Worm (Caenorhabditis elegans) whole organism, L3 larva: ENCODE results near the gene C02B8.3.

Source experiments
- ZK546.5 ChIP-seq: sonication (generic microtip); optimal IDR thresholded peaks from 2 replicates; lab custom pipeline; 2017; ENCODE audit warnings: missing biosample characterization, missing genetic modification characterization
- ama-1 ChIP-seq: fragments of 150-350 bp; optimal IDR thresholded peaks from 2 replicates; lab custom pipeline; 2018
- ceh-28 ChIP-seq: fragments of 150-350 bp; optimal IDR thresholded peaks from 2 replicates; lab custom pipeline; 2014; ENCODE audit warnings: missing biosample characterization, missing genetic modification reagents, missing genetic modification characterization
- ceh-82 ChIP-seq: fragments of 150-350 bp; optimal IDR thresholded peaks from 2 replicates; lab custom pipeline; 2014; ENCODE audit warnings: missing biosample characterization, missing genetic modification characterization
- ceh-9 ChIP-seq: sonication (generic microtip); optimal IDR thresholded peaks from 2 replicates; lab custom pipeline; 2018; ENCODE audit warnings: missing biosample characterization, missing genetic modification characterization
- daf-12 ChIP-seq: fragments of 150-350 bp; optimal IDR thresholded peaks from 2 replicates; lab custom pipeline; 2014; ENCODE audit warnings: missing biosample characterization, missing genetic modification reagents, missing genetic modification characterization
- egl-27 ChIP-seq: sonication (generic microtip); optimal IDR thresholded peaks from 4 replicates; lab custom pipeline; 2017; ENCODE audit warnings: missing biosample characterization, missing genetic modification reagents, missing genetic modification characterization
- elt-1 ChIP-seq: fragments of 150-350 bp; optimal IDR thresholded peaks from 2 replicates; lab custom pipeline; 2014; ENCODE audit warnings: missing biosample characterization, missing genetic modification characterization
- elt-2 ChIP-seq: sonication (generic microtip); optimal IDR thresholded peaks from 2 replicates; lab custom pipeline; 2016; ENCODE audit warnings: missing genetic modification reagents, mild to moderate bottlenecking, missing genetic modification characterization, missing compliant biosample characterization
- elt-3 ChIP-seq, 3 experiments: fragments of 150-350 bp in 1 of 3; sonication (generic microtip) in 2 of 3; optimal IDR thresholded peaks; 2 replicates in 2 of 3; 4 replicates in 1 of 3; lab custom pipeline; 2014 to 2017; ENCODE audit warnings: missing biosample characterization in 3 of 3, missing genetic modification characterization in 3 of 3
- fkh-10 ChIP-seq: sonication (generic microtip); optimal IDR thresholded peaks from 2 replicates; lab custom pipeline; 2017; ENCODE audit warnings: missing biosample characterization, missing genetic modification reagents, missing genetic modification characterization
- fkh-2 ChIP-seq: fragments of 150-350 bp; optimal IDR thresholded peaks from 2 replicates; lab custom pipeline; 2014; ENCODE audit warnings: missing biosample characterization, missing genetic modification reagents, missing genetic modification characterization
- hmg-11 ChIP-seq: sonication (generic microtip); optimal IDR thresholded peaks from 2 replicates; lab custom pipeline; 2016; ENCODE audit warnings: missing genetic modification characterization, missing compliant biosample characterization
- lin-15B ChIP-seq: fragments of 150-350 bp; optimal IDR thresholded peaks from 2 replicates; lab custom pipeline; 2014; ENCODE audit warnings: missing biosample characterization, missing genetic modification characterization
- lin-39 ChIP-seq: fragments of 150-350 bp; optimal IDR thresholded peaks from 2 replicates; lab custom pipeline; 2018; ENCODE audit warnings: missing biosample characterization, missing genetic modification reagents, missing genetic modification characterization
- lsy-12 ChIP-seq: sonication (generic microtip); optimal IDR thresholded peaks from 2 replicates; lab custom pipeline; 2016; ENCODE audit warnings: mild to moderate bottlenecking, missing genetic modification characterization, missing compliant biosample characterization
- mdl-1 ChIP-seq: fragments of 150-350 bp; optimal IDR thresholded peaks from 2 replicates; lab custom pipeline; 2014; ENCODE audit warnings: missing biosample characterization, missing genetic modification characterization
- mml-1 ChIP-seq: fragments of 150-350 bp; sonication (generic microtip); optimal IDR thresholded peaks from 3 replicates; lab custom pipeline; 2014; ENCODE audit warnings: missing biosample characterization, missing genetic modification characterization
- nfya-1 ChIP-seq: sonication (generic microtip); optimal IDR thresholded peaks from 2 replicates; lab custom pipeline; 2017; ENCODE audit warnings: missing genetic modification characterization, mild to moderate bottlenecking, missing compliant biosample characterization, antibody characterized with exemption, moderate library complexity; ENCODE audit not compliant: insufficient read depth
- nhr-12 ChIP-seq: fragments of 150-350 bp; optimal IDR thresholded peaks from 2 replicates; lab custom pipeline; 2014; ENCODE audit warnings: missing biosample characterization, missing genetic modification characterization
- nhr-23 ChIP-seq: fragments of 150-350 bp; optimal IDR thresholded peaks from 2 replicates; lab custom pipeline; 2014; ENCODE audit warnings: missing biosample characterization, missing genetic modification reagents, missing genetic modification characterization
- nhr-237 ChIP-seq: fragments of 150-350 bp; optimal IDR thresholded peaks from 2 replicates; lab custom pipeline; 2014; ENCODE audit warnings: missing biosample characterization, missing genetic modification characterization
- nhr-43 ChIP-seq: sonication (generic microtip); optimal IDR thresholded peaks from 2 replicates; lab custom pipeline; 2016; ENCODE audit warnings: mild to moderate bottlenecking, missing genetic modification characterization, missing compliant biosample characterization; ENCODE audit not compliant: poor library complexity, severe bottlenecking
- nhr-67 ChIP-seq: fragments of 150-350 bp; optimal IDR thresholded peaks from 2 replicates; lab custom pipeline; 2014; ENCODE audit warnings: missing biosample characterization, missing genetic modification characterization
- nhr-77 ChIP-seq: fragments of 150-350 bp; optimal IDR thresholded peaks from 2 replicates; lab custom pipeline; 2014; ENCODE audit warnings: missing biosample characterization, missing genetic modification characterization
- pha-4 ChIP-seq: fragments of 150-350 bp; optimal IDR thresholded peaks from 2 replicates; lab custom pipeline; 2014; ENCODE audit warnings: missing biosample characterization, missing genetic modification reagents, missing genetic modification characterization
- pqm-1 ChIP-seq: fragments of 150-350 bp; optimal IDR thresholded peaks from 2 replicates; lab custom pipeline; 2017; ENCODE audit warnings: missing biosample characterization, missing genetic modification characterization, inconsistent platforms
- skn-1 ChIP-seq: fragments of 150-350 bp; optimal IDR thresholded peaks from 2 replicates; lab custom pipeline; 2014; ENCODE audit warnings: missing biosample characterization, missing genetic modification characterization
- snpc-4 ChIP-seq: fragments of 150-350 bp; optimal IDR thresholded peaks from 2 replicates; lab custom pipeline; 2014; ENCODE audit warnings: missing biosample characterization, missing genetic modification characterization
- unc-39 ChIP-seq: sonication (generic microtip); optimal IDR thresholded peaks from 4 replicates; lab custom pipeline; 2017; ENCODE audit warnings: missing biosample characterization, missing genetic modification characterization
- unc-62 ChIP-seq: fragments of 150-350 bp; sonication (generic microtip); optimal IDR thresholded peaks from 4 replicates; lab custom pipeline; 2014; ENCODE audit warnings: missing biosample characterization, missing genetic modification reagents, missing genetic modification characterization
- zag-1 ChIP-seq: fragments of 150-350 bp; optimal IDR thresholded peaks from 2 replicates; lab custom pipeline; 2014; ENCODE audit warnings: missing biosample characterization, missing genetic modification characterization
- ztf-4 ChIP-seq: fragments of 150-350 bp; optimal IDR thresholded peaks from 2 replicates; lab custom pipeline; 2014; ENCODE audit warnings: missing biosample characterization, missing genetic modification characterization

Gene C02B8.3

ce11 chrX:8136276-8136891 is 2.9 kb upstream of the C02B8.3 start, which contains the start of gene C02B8.6:
TSS of gene C02B8.6 (minus strand) at chrX:8136326.
- no peak for TF ChIP-seq fkh-10
- TF ChIP-seq unc-62, result no peak
- peak; percentile 19 for TF ChIP-seq skn-1 (tag; lab: Kevin White, UChicago)
- no peak for TF ChIP-seq elt-1 (tag; lab: Kevin White, UChicago)
- peak; percentile 51 for TF ChIP-seq nfya-1 (tag; lab: Kevin White, UChicago)
- no peak for TF ChIP-seq ceh-9 (tag; lab: Kevin White, UChicago)
- no peak for TF ChIP-seq elt-3 (tag; optimal IDR thresholded peaks at IDR 0.05; lab: Kevin White, UChicago)
- TF ChIP-seq pqm-1 (tag; lab: Kevin White, UChicago), result peak; percentile 64
- peak; percentile 53 for TF ChIP-seq hmg-11 (tag; lab: Kevin White, UChicago)
- peak; percentile 70 for TF ChIP-seq elt-2
- TF ChIP-seq mml-1 (tag; lab: Kevin White, UChicago), result no peak
- TF ChIP-seq unc-39 (tag; lab: Kevin White, UChicago), result no peak
- TF ChIP-seq lin-15B (tag; lab: Kevin White, UChicago), result peak; percentile 14
- TF ChIP-seq pha-4 (tag; lab: Kevin White, UChicago), result peak; percentile 85
- TF ChIP-seq lin-39, result peak; percentile 60
- TF ChIP-seq snpc-4 (tag; lab: Kevin White, UChicago), result peak; percentile 12
- no peak for TF ChIP-seq ama-1
- TF ChIP-seq ceh-28 (tag; lab: Kevin White, UChicago), result peak; percentile 73
- TF ChIP-seq ztf-4 (tag; lab: Kevin White, UChicago), result no peak

- TF ChIP-seq fkh-2 (tag; lab: Kevin White, UChicago), result no peak
- TF ChIP-seq fkh-10, result no peak
- no peak for TF ChIP-seq ceh-9 (tag; lab: Kevin White, UChicago)
- TF ChIP-seq lin-39, result no peak
- no peak for TF ChIP-seq nfya-1 (tag; lab: Kevin White, UChicago)
- TF ChIP-seq ZK546.5 (tag; lab: Kevin White, UChicago), result no peak
- TF ChIP-seq nhr-237 (tag; lab: Kevin White, UChicago), result no peak
- TF ChIP-seq mdl-1, result no peak
- TF ChIP-seq skn-1 (tag; lab: Kevin White, UChicago), result no peak
- no peak for TF ChIP-seq elt-2
- TF ChIP-seq ceh-82, result no peak
- no peak for TF ChIP-seq nhr-77
- TF ChIP-seq mml-1 (tag; lab: Kevin White, UChicago), result no peak
- no peak for TF ChIP-seq nhr-12 (tag; lab: Kevin White, UChicago)
- TF ChIP-seq lin-15B (tag; lab: Kevin White, UChicago), result no peak
- no peak for TF ChIP-seq egl-27 (tag; lab: Kevin White, UChicago)
- no peak for TF ChIP-seq zag-1
- TF ChIP-seq ceh-28 (tag; lab: Kevin White, UChicago), result no peak
- TF ChIP-seq nhr-23, result no peak
Observed at ce11 chrX:8137779-8138178, 1.5 kb upstream of the C02B8.3 start, which contains the start of gene C02B8.7. TSS of gene C02B8.7 (minus strand) at chrX:8137879.

- TF ChIP-seq egl-27 (tag; lab: Kevin White, UChicago) (no peak), lsy-12 (tag; lab: Kevin White, UChicago) (no peak), nhr-77 (no peak), lin-39 (no peak), daf-12 (tag; lab: Kevin White, UChicago) (no peak), nhr-237 (tag; lab: Kevin White, UChicago) (no peak), elt-1 (tag; lab: Kevin White, UChicago) (no peak), ceh-28 (tag; lab: Kevin White, UChicago) (no peak), ceh-9 (tag; lab: Kevin White, UChicago) (no peak), skn-1 (tag; lab: Kevin White, UChicago) (no peak), mdl-1 (no peak), ceh-82 (no peak), elt-3 (tag; optimal IDR thresholded peaks at IDR 0.05; lab: Kevin White, UChicago) (no peak)
Observed at ce11 chrX:8147398-8147797, 8.2 kb downstream of the C02B8.3 start, which contains the start of gene C02B8.1. TSS of gene C02B8.1 (plus strand) at chrX:8147698.

ce11 chrX:8148993-8149392 is 9.7 kb downstream of the C02B8.3 start:
- TF ChIP-seq elt-2, result peak; percentile 4
- no peak for TF ChIP-seq nhr-43 (tag; lab: Kevin White, UChicago)
- TF ChIP-seq ztf-4 (tag; lab: Kevin White, UChicago), result no peak
- no peak for TF ChIP-seq fkh-10

- TF ChIP-seq ceh-9 (tag; lab: Kevin White, UChicago) (no peak), lin-15B (tag; lab: Kevin White, UChicago) (no peak), nhr-12 (tag; lab: Kevin White, UChicago) (no peak), hmg-11 (tag; lab: Kevin White, UChicago) (no peak), nhr-237 (tag; lab: Kevin White, UChicago) (no peak), daf-12 (tag; lab: Kevin White, UChicago) (no peak), nhr-67 (tag; lab: Kevin White, UChicago) (no peak)
- TF ChIP-seq, all 47 proteins: peak for 0
Observed at ce11 chrX:8150621-8151020, 11.4 kb downstream of the C02B8.3 start, which contains the start of gene F22F1.2. TSS of gene F22F1.2 (minus strand) at chrX:8150721.
